Fruit fly (Drosophila melanogaster) whole organism, adult: ENCODE measurements around the gene CG6432.

ENCODE experiments used
- CG14711 ChIP-seq: fragments of 200-800 bp; sonication (Bioruptor generic); optimal IDR thresholded peaks from 2 replicates; lab custom pipeline; 2018; ENCODE audit warnings: missing biosample characterization, mild to moderate bottlenecking, missing genetic modification characterization, moderate library complexity
- CG7045 ChIP-seq: fragments of 200-800 bp; sonication (Bioruptor generic); optimal IDR thresholded peaks from 2 replicates; lab custom pipeline; 2017; ENCODE audit warnings: missing biosample characterization, mild to moderate bottlenecking, missing genetic modification characterization
- CG7101 ChIP-seq: fragments of 200-800 bp; sonication (Bioruptor generic); optimal IDR thresholded peaks from 2 replicates; lab custom pipeline; 2018; ENCODE audit warnings: missing biosample characterization, mild to moderate bottlenecking, missing genetic modification characterization, moderate library complexity
- Crg-1 ChIP-seq: fragments of 200-800 bp; sonication (Bioruptor generic); optimal IDR thresholded peaks from 2 replicates; lab custom pipeline; 2016; ENCODE audit warnings: missing biosample characterization, missing genetic modification characterization
- pad ChIP-seq: fragments of 200-800 bp; sonication (Bioruptor generic); optimal IDR thresholded peaks from 3 replicates; lab custom pipeline; 2017; ENCODE audit warnings: missing biosample characterization, missing genetic modification characterization, mild to moderate bottlenecking, moderate library complexity, missing genetic modification reagents

DNA sequence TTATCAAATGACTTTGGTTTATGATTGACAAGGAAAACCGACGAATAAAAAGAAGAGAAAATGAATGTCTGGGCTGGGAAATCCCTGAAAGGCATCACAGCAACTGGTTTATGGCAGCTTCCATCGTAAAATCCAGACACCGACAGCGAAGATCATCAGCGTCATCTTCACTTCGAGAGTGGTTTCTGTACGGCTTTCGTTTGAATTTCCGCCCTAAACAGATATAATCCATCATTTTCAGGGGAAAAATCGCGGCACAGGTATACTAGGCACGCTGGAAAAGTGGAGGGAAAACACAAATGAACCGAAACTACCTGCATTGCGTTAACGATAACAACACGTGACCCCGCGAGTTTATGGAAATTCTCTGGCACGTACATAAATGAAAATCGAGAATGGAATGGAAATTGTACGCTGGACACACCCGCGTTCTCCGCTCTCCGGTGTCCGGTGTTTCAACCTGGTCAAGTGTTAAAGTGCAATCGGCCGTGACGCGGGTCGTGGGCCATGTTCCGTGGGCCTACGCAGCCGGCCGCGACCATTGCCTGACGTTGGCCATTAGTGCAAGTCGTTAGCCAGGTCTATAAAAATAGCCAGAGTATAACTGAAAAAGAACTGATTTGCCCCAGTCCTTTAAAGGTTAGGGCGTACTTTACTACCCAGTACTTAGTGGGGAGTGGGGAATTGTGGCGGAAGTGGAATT is 39.1 kb upstream of the CG6432 start:
- TF ChIP-seq CG7045 = no peak
- TF ChIP-seq Crg-1 (GFP tag; lab: Kevin White, UChicago) = no peak
- TF ChIP-seq CG7101 = no peak
- no peak for TF ChIP-seq pad (GFP tag; lab: Kevin White, UChicago)
- no peak for TF ChIP-seq CG14711
